Worm (Caenorhabditis elegans): ENCODE data around the gene M57.1.

The M57.1 gene

ce11 chrIV:3545060-3545459, 12.8 kb downstream of the M57.1 start:
- no peak for TF ChIP-seq R02D3.7 (tag; optimal IDR thresholded peaks at IDR 0.05)
- no peak for TF ChIP-seq unc-62 (GFP tag; optimal IDR thresholded peaks at IDR 0.05)
- no peak for TF ChIP-seq lin-13 (GFP tag; optimal IDR thresholded peaks at IDR 0.05)
- no peak for TF ChIP-seq nhr-21 (tag; optimal IDR thresholded peaks at IDR 0.05)
- TF ChIP-seq nhr-129 (tag; optimal IDR thresholded peaks at IDR 0.05): no peak
- TF ChIP-seq nhr-10 (tag; optimal IDR thresholded peaks at IDR 0.05): no peak
- TF ChIP-seq nhr-25 (tag; optimal IDR thresholded peaks at IDR 0.05): no peak
- TF ChIP-seq mab-5 (tag; optimal IDR thresholded peaks at IDR 0.05): no peak
- TF ChIP-seq nhr-6 (tag; optimal IDR thresholded peaks at IDR 0.05): no peak
- no peak for TF ChIP-seq fos-1 (tag; optimal IDR thresholded peaks at IDR 0.05)
- TF ChIP-seq elt-3 (tag; optimal IDR thresholded peaks at IDR 0.05): no peak
- TF ChIP-seq nhr-237 (tag; optimal IDR thresholded peaks at IDR 0.05): no peak
- TF ChIP-seq blmp-1 (tag; optimal IDR thresholded peaks at IDR 0.05; ENCODE audit: insufficient read depth): no peak
- TF ChIP-seq sem-4 (tag; optimal IDR thresholded peaks at IDR 0.05): no peak
- no peak for TF ChIP-seq peb-1 (tag; optimal IDR thresholded peaks at IDR 0.05)
- no peak for TF ChIP-seq sma-9 (GFP tag; optimal IDR thresholded peaks at IDR 0.05)
- no peak for TF ChIP-seq sma-9 (tag; optimal IDR thresholded peaks at IDR 0.05)

ce11 chrIV:3547500-3547899, 15.2 kb downstream of the M57.1 start, which contains the start of gene nstp-6:
nstp-6 (minus strand) TSS chrIV:3547600.
- TF ChIP-seq unc-55 (GFP tag; optimal IDR thresholded peaks at IDR 0.05): no peak
- TF ChIP-seq snpc-4 (tag; optimal IDR thresholded peaks at IDR 0.05): no peak
- TF ChIP-seq nhr-77 (tag; optimal IDR thresholded peaks at IDR 0.05): no peak
- no peak for TF ChIP-seq peb-1 (tag; optimal IDR thresholded peaks at IDR 0.05)
- no peak for TF ChIP-seq blmp-1 (tag; optimal IDR thresholded peaks at IDR 0.05; ENCODE audit: insufficient read depth)
- TF ChIP-seq nhr-25 (tag; optimal IDR thresholded peaks at IDR 0.05): no peak

- TF ChIP-seq gmeb-1 (tag; optimal IDR thresholded peaks at IDR 0.05) (peak; percentile 47), nhr-129 (tag; optimal IDR thresholded peaks at IDR 0.05) (no peak), ceh-16 (tag; optimal IDR thresholded peaks at IDR 0.05) (no peak), fos-1 (tag; optimal IDR thresholded peaks at IDR 0.05) (peak; percentile 37), ztf-11 (tag; optimal IDR thresholded peaks at IDR 0.05) (no peak), nhr-23 (tag; optimal IDR thresholded peaks at IDR 0.05) (no peak), egl-27 (tag; optimal IDR thresholded peaks at IDR 0.05) (no peak), sma-9 (GFP tag; optimal IDR thresholded peaks at IDR 0.05) (peak; percentile 29), sma-9 (tag; optimal IDR thresholded peaks at IDR 0.05) (no peak), crh-2 (tag; optimal IDR thresholded peaks at IDR 0.05) (peak; percentile 56), lin-39 (tag; optimal IDR thresholded peaks at IDR 0.05) (no peak), F13H6.1 (tag; optimal IDR thresholded peaks at IDR 0.05) (peak; percentile 64), mdl-1 (tag; optimal IDR thresholded peaks at IDR 0.05) (no peak)
Measured at ce11 chrIV:3548315-3548714, 16.0 kb downstream of the M57.1 start.

- TF ChIP-seq sma-3 (GFP tag; optimal IDR thresholded peaks at IDR 0.05) (peak; percentile 64), C34F6.9 (tag; optimal IDR thresholded peaks at IDR 0.05) (peak; percentile 37), nhr-11 (tag; optimal IDR thresholded peaks at IDR 0.05) (no peak), nhr-12 (tag; optimal IDR thresholded peaks at IDR 0.05) (no peak), ztf-11 (tag; optimal IDR thresholded peaks at IDR 0.05) (no peak), gmeb-1 (tag; optimal IDR thresholded peaks at IDR 0.05) (peak; percentile 65), nhr-10 (tag; optimal IDR thresholded peaks at IDR 0.05) (no peak), ZK546.5 (tag; optimal IDR thresholded peaks at IDR 0.05) (no peak), unc-55 (GFP tag; optimal IDR thresholded peaks at IDR 0.05) (peak; percentile 59), ama-1 (optimal IDR thresholded peaks at IDR 0.05) (no peak), nhr-21 (tag; optimal IDR thresholded peaks at IDR 0.05) (peak; percentile 33), Y55F3AM.14 (GFP tag; optimal IDR thresholded peaks at IDR 0.05) (peak; percentile 35), alr-1 (tag; optimal IDR thresholded peaks at IDR 0.05) (no peak), blmp-1 (tag; optimal IDR thresholded peaks at IDR 0.05; ENCODE audit: insufficient read depth) (no peak), nhr-6 (tag; optimal IDR thresholded peaks at IDR 0.05) (no peak), ztf-1 (GFP tag; conservative IDR thresholded peaks at IDR 0.05) (no peak), mbf-1 (tag; optimal IDR thresholded peaks at IDR 0.05) (no peak), nhr-77 (tag; optimal IDR thresholded peaks at IDR 0.05) (no peak), mab-5 (tag; optimal IDR thresholded peaks at IDR 0.05) (no peak), nhr-23 (tag; optimal IDR thresholded peaks at IDR 0.05) (no peak), lsy-2 (tag; optimal IDR thresholded peaks at IDR 0.05) (peak; percentile 15 to 46), fos-1 (tag; optimal IDR thresholded peaks at IDR 0.05) (peak; percentile 32), lin-39 (tag; optimal IDR thresholded peaks at IDR 0.05) (no peak), skn-1 (tag; optimal IDR thresholded peaks at IDR 0.05) (no peak), F13H6.1 (tag; optimal IDR thresholded peaks at IDR 0.05) (peak; percentile 61), unc-39 (tag; optimal IDR thresholded peaks at IDR 0.05) (no peak), aly-2 (tag; optimal IDR thresholded peaks at IDR 0.05) (no peak), elt-3 (tag; optimal IDR thresholded peaks at IDR 0.05) (no peak), nhr-129 (tag; optimal IDR thresholded peaks at IDR 0.05) (peak; percentile 56), elt-1 (tag; optimal IDR thresholded peaks at IDR 0.05) (no peak), peb-1 (tag; optimal IDR thresholded peaks at IDR 0.05) (no peak), crh-2 (tag; optimal IDR thresholded peaks at IDR 0.05) (peak; percentile 49), sem-4 (tag; optimal IDR thresholded peaks at IDR 0.05) (no peak), egl-27 (tag; optimal IDR thresholded peaks at IDR 0.05) (no peak), mdl-1 (tag; optimal IDR thresholded peaks at IDR 0.05) (no peak), snpc-4 (tag; optimal IDR thresholded peaks at IDR 0.05) (no peak)
Measured at ce11 chrIV:3551777-3552462, 19.7 kb downstream of the M57.1 start.
